Worm (Caenorhabditis elegans) whole organism, L1 larva: ENCODE results near the gene K07C5.2.
A peak's percentile ranks its signal among the peaks of the same experiment; 100 is the strongest.

ENCODE experiments used
- C16A3.4 ChIP-seq: fragments of 150-350 bp; optimal IDR thresholded peaks from 2 replicates; lab custom pipeline; 2014; ENCODE audit warnings: missing biosample characterization, missing genetic modification characterization
- Y116A8C.19 ChIP-seq: sonication (generic microtip); optimal IDR thresholded peaks from 2 replicates; lab custom pipeline; 2016; ENCODE audit warnings: missing compliant biosample characterization, missing genetic modification characterization, borderline replicate concordance
- aha-1 ChIP-seq: fragments of 150-350 bp; optimal IDR thresholded peaks from 2 replicates; lab custom pipeline; 2014; ENCODE audit warnings: missing biosample characterization, missing genetic modification characterization
- alr-1 ChIP-seq: fragments of 200-800 bp; sonication (Bioruptor generic); optimal IDR thresholded peaks from 2 replicates; lab custom pipeline; 2018; ENCODE audit warnings: borderline replicate concordance, mild to moderate bottlenecking, missing genetic modification characterization, missing compliant biosample characterization
- ama-1 ChIP-seq: fragments of 150-350 bp; optimal IDR thresholded peaks from 2 replicates; lab custom pipeline; 2014
- blmp-1 ChIP-seq: fragments of 150-350 bp; optimal IDR thresholded peaks from 2 replicates; lab custom pipeline; 2014; ENCODE audit warnings: missing biosample characterization, missing genetic modification characterization
- ceh-63 ChIP-seq: fragments of 200-800 bp; sonication (Bioruptor generic); optimal IDR thresholded peaks from 2 replicates; lab custom pipeline; 2018; ENCODE audit warnings: mild to moderate bottlenecking, missing genetic modification characterization, missing compliant biosample characterization
- ceh-8 ChIP-seq: fragments of 200-800 bp; sonication (Bioruptor generic); optimal IDR thresholded peaks from 2 replicates; lab custom pipeline; 2018; ENCODE audit warnings: mild to moderate bottlenecking, missing genetic modification characterization, moderate library complexity, missing compliant biosample characterization
- ceh-88 ChIP-seq: fragments of 200-800 bp; sonication (Bioruptor generic); IDR thresholded peaks from 2 replicates; pipeline ENCODE4 v1.3.6; 2022; ENCODE audit warnings: missing genetic modification characterization, missing compliant biosample characterization
- ceh-90 ChIP-seq: sonication (generic microtip); optimal IDR thresholded peaks from 2 replicates; lab custom pipeline; 2016; ENCODE audit warnings: missing genetic modification characterization, missing compliant biosample characterization
- ces-1 ChIP-seq: fragments of 150-350 bp; optimal IDR thresholded peaks from 2 replicates; lab custom pipeline; 2014; ENCODE audit warnings: missing biosample characterization, missing genetic modification reagents, missing genetic modification characterization
- dpl-1 ChIP-seq, 3 experiments: fragments of 150-350 bp in 2 of 3; sonication (generic microtip) in 1 of 3; optimal IDR thresholded peaks; 2 replicates each; lab custom pipeline; 2014 to 2017; ENCODE audit warnings: missing biosample characterization in 3 of 3, missing genetic modification characterization in 3 of 3, missing genetic modification reagents in 3 of 3
- efl-1 ChIP-seq, 4 experiments: fragments of 150-350 bp; optimal IDR thresholded peaks in 3 of 4; peaks in 1 of 4; 1 replicate in 1 of 4; 2 replicates in 3 of 4; lab custom pipeline; 2014; ENCODE audit warnings: missing biosample characterization in 2 of 4, missing genetic modification characterization in 2 of 4, missing genetic modification reagents in 2 of 4
- egl-13 ChIP-seq: sonication (generic microtip); optimal IDR thresholded peaks from 2 replicates; lab custom pipeline; 2016; ENCODE audit warnings: missing genotype, missing genetic modification reagents, missing genetic modification characterization, missing compliant biosample characterization
- elt-2 ChIP-seq: sonication (generic microtip); optimal IDR thresholded peaks from 2 replicates; lab custom pipeline; 2016; ENCODE audit warnings: missing genetic modification characterization, mild to moderate bottlenecking, inconsistent platforms, missing compliant biosample characterization, missing genetic modification reagents
- elt-3 ChIP-seq, 6 experiments: fragments of 150-350 bp in 1 of 6; sonication (generic microtip); optimal IDR thresholded peaks; 2 replicates each; lab custom pipeline; 2017 to 2018; ENCODE audit warnings: missing biosample characterization in 6 of 6, missing genetic modification characterization in 6 of 6, inconsistent platforms in 1 of 6
- fkh-4 ChIP-seq: sonication (generic microtip); optimal IDR thresholded peaks from 2 replicates; lab custom pipeline; 2016; ENCODE audit warnings: missing compliant biosample characterization, missing genetic modification characterization, borderline replicate concordance
- grh-1 ChIP-seq: fragments of 200-800 bp; sonication (Bioruptor generic); IDR thresholded peaks from 2 replicates; pipeline ENCODE4 v1.3.6; 2022; ENCODE audit warnings: missing genetic modification reagents, missing genetic modification characterization, missing compliant biosample characterization
- hlh-17 ChIP-seq: fragments of 200-800 bp; sonication (Bioruptor generic); optimal IDR thresholded peaks from 2 replicates; lab custom pipeline; 2018; ENCODE audit warnings: missing genetic modification characterization, mild to moderate bottlenecking, missing compliant biosample characterization, moderate library complexity, borderline replicate concordance
- hlh-4 ChIP-seq: sonication (generic microtip); optimal IDR thresholded peaks from 2 replicates; lab custom pipeline; 2016; ENCODE audit warnings: mild to moderate bottlenecking, missing genetic modification characterization, missing compliant biosample characterization
- hpl-2 ChIP-seq: fragments of 150-350 bp; optimal IDR thresholded peaks from 2 replicates; lab custom pipeline; 2014; ENCODE audit warnings: missing biosample characterization, missing genetic modification reagents, missing genetic modification characterization
- irx-1 ChIP-seq: sonication (generic microtip); optimal IDR thresholded peaks from 2 replicates; lab custom pipeline; 2016; ENCODE audit warnings: missing genetic modification characterization, missing compliant biosample characterization
- lin-14 ChIP-seq: fragments of 200-800 bp; sonication (Bioruptor generic); optimal IDR thresholded peaks from 2 replicates; lab custom pipeline; 2018; ENCODE audit warnings: mild to moderate bottlenecking, missing genetic modification characterization, moderate library complexity, missing compliant biosample characterization
- lin-15B ChIP-seq: fragments of 150-350 bp; sonication (generic microtip); optimal IDR thresholded peaks from 3 replicates; lab custom pipeline; 2014; ENCODE audit warnings: missing biosample characterization, missing genetic modification characterization
- lin-35 ChIP-seq, 2 experiments: fragments of 150-350 bp; optimal IDR thresholded peaks; 2 replicates each; lab custom pipeline; 2014; ENCODE audit warnings: missing biosample characterization in 2 of 2, missing genetic modification characterization in 2 of 2, missing genetic modification reagents in 2 of 2
- lin-39 ChIP-seq: fragments of 150-350 bp; optimal IDR thresholded peaks from 2 replicates; lab custom pipeline; 2014; ENCODE audit warnings: missing biosample characterization, missing genetic modification reagents, missing genetic modification characterization
- lir-3 ChIP-seq: sonication (generic microtip); optimal IDR thresholded peaks from 2 replicates; lab custom pipeline; 2016; ENCODE audit warnings: mild to moderate bottlenecking, missing genetic modification characterization, moderate library complexity, missing compliant biosample characterization; ENCODE audit not compliant: poor library complexity
- lsy-2 ChIP-seq, 2 experiments: fragments of 150-350 bp; optimal IDR thresholded peaks; 2 replicates each; lab custom pipeline; 2014; ENCODE audit warnings: missing biosample characterization in 2 of 2, missing genetic modification characterization in 2 of 2
- mab-9 ChIP-seq: fragments of 200-800 bp; sonication (Bioruptor generic); IDR thresholded peaks from 2 replicates; pipeline ENCODE4 v1.3.6; 2022; ENCODE audit warnings: missing genetic modification reagents, missing genetic modification characterization, missing compliant biosample characterization
- mdl-1 ChIP-seq, 2 experiments: fragments of 150-350 bp; optimal IDR thresholded peaks; 2 replicates each; lab custom pipeline; 2014 to 2017; ENCODE audit warnings: missing biosample characterization in 2 of 2, missing genetic modification characterization in 2 of 2, inconsistent platforms in 1 of 2
- nhr-11 ChIP-seq: fragments of 150-350 bp; optimal IDR thresholded peaks from 2 replicates; lab custom pipeline; 2014; ENCODE audit warnings: missing biosample characterization, missing genetic modification characterization
- nhr-20 ChIP-seq: sonication (generic microtip); optimal IDR thresholded peaks from 2 replicates; lab custom pipeline; 2016; ENCODE audit warnings: mild to moderate bottlenecking, missing genetic modification characterization, missing compliant biosample characterization
- nhr-237 ChIP-seq: fragments of 150-350 bp; optimal IDR thresholded peaks from 2 replicates; lab custom pipeline; 2014; ENCODE audit warnings: missing biosample characterization, missing genetic modification characterization
- nhr-47 ChIP-seq: sonication (generic microtip); optimal IDR thresholded peaks from 2 replicates; lab custom pipeline; 2016; ENCODE audit warnings: mild to moderate bottlenecking, missing genetic modification characterization, moderate library complexity, missing compliant biosample characterization
- nhr-76 ChIP-seq: sonication (generic microtip); optimal IDR thresholded peaks from 2 replicates; lab custom pipeline; 2017; ENCODE audit warnings: missing biosample characterization, missing genetic modification characterization
- nhr-84 ChIP-seq: sonication (generic microtip); optimal IDR thresholded peaks from 2 replicates; lab custom pipeline; 2017; ENCODE audit warnings: missing biosample characterization, missing genetic modification characterization
- nhr-85 ChIP-seq: sonication (generic microtip); peaks from one replicate; lab custom pipeline; 2016; ENCODE audit warnings: missing genetic modification characterization, inconsistent platforms, missing compliant biosample characterization
- nhr-90 ChIP-seq: sonication (generic microtip); optimal IDR thresholded peaks from 2 replicates; lab custom pipeline; 2016; ENCODE audit warnings: mild to moderate bottlenecking, missing genetic modification characterization, missing compliant biosample characterization; ENCODE audit not compliant: poor library complexity
- pag-3 ChIP-seq: sonication (generic microtip); optimal IDR thresholded peaks from 2 replicates; lab custom pipeline; 2017; ENCODE audit warnings: missing genetic modification characterization, mild to moderate bottlenecking, missing compliant biosample characterization, antibody characterized with exemption, borderline replicate concordance; ENCODE audit not compliant: insufficient read depth
- rnt-1 ChIP-seq: sonication (generic microtip); optimal IDR thresholded peaks from 2 replicates; lab custom pipeline; 2016; ENCODE audit warnings: mild to moderate bottlenecking, missing genetic modification characterization, moderate library complexity, missing compliant biosample characterization
- skn-1 ChIP-seq: fragments of 150-350 bp; optimal IDR thresholded peaks from 2 replicates; lab custom pipeline; 2014; ENCODE audit warnings: missing biosample characterization, missing genetic modification characterization
- snpc-4 ChIP-seq: fragments of 150-350 bp; optimal IDR thresholded peaks from 2 replicates; lab custom pipeline; 2014; ENCODE audit warnings: missing biosample characterization, missing genetic modification characterization
- sox-4 ChIP-seq: sonication (generic microtip); optimal IDR thresholded peaks from 2 replicates; lab custom pipeline; 2016; ENCODE audit warnings: missing genetic modification characterization, missing compliant biosample characterization
- sup-37 ChIP-seq: fragments of 200-800 bp; sonication (Bioruptor generic); optimal IDR thresholded peaks from 2 replicates; lab custom pipeline; 2018; ENCODE audit warnings: mild to moderate bottlenecking, missing genetic modification characterization, missing compliant biosample characterization
- swsn-7 ChIP-seq: sonication (generic microtip); optimal IDR thresholded peaks from 2 replicates; lab custom pipeline; 2016; ENCODE audit warnings: missing genetic modification characterization, missing compliant biosample characterization
- tbx-2 ChIP-seq: sonication (generic microtip); optimal IDR thresholded peaks from 2 replicates; lab custom pipeline; 2016; ENCODE audit warnings: missing genetic modification characterization, missing compliant biosample characterization
- unc-130 ChIP-seq: fragments of 150-350 bp; optimal IDR thresholded peaks from 2 replicates; lab custom pipeline; 2017; ENCODE audit warnings: missing biosample characterization, missing genetic modification characterization, inconsistent platforms
- unc-62 ChIP-seq: fragments of 150-350 bp; optimal IDR thresholded peaks from 2 replicates; lab custom pipeline; 2014; ENCODE audit warnings: missing biosample characterization, missing genetic modification reagents, missing genetic modification characterization
- unc-98 ChIP-seq: fragments of 200-800 bp; sonication (Bioruptor generic); IDR thresholded peaks from 2 replicates; pipeline ENCODE4 v1.3.6; 2022; ENCODE audit warnings: missing genetic modification characterization, missing compliant biosample characterization
- ztf-4 ChIP-seq: fragments of 150-350 bp; optimal IDR thresholded peaks from 2 replicates; lab custom pipeline; 2014; ENCODE audit warnings: missing biosample characterization, missing genetic modification characterization

Gene K07C5.2

ce11 chrV:10368256-10368655 lies 29.0 kb downstream of the K07C5.2 start, which contains the start of gene sri-20:
TSS of gene sri-20 (plus strand) at chrV:10368556.
- TF ChIP-seq efl-1 (optimal IDR thresholded peaks at IDR 0.05; lab: Kevin White, UChicago) (no peak), efl-1 (GFP tag; optimal IDR thresholded peaks at IDR 0.05 in 1 of 2; lab: Kevin White, UChicago) (peak in 1 of 2 experiments; percentile 75), irx-1 (tag; lab: Kevin White, UChicago) (no peak)

DNA sequence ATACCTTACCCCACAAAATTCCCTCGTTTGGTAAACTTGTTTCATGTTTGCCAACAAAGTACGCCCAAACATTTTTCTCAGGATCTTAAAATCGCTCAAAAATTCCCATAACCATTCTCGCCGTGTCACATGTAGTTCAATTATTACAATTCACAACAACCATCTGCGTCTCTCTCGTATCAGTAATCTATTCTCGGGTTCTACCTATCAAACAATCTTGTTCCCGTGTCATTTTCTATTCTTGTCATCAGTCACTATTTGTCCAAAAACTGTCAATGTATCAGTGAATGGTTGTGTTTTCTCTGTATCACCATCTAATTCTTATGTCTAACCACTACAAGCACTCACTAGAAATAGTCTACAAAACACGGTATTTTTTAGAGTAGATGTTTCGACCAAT lies 31.9 kb downstream of the K07C5.2 start:
- TF ChIP-seq ces-1 (GFP tag; lab: Kevin White, UChicago): no peak
- no peak for TF ChIP-seq skn-1 (tag; lab: Kevin White, UChicago)
- no peak for TF ChIP-seq mab-9 (GFP tag; lab: Robert Waterston, UW)
- TF ChIP-seq nhr-84 (tag; lab: Kevin White, UChicago): no peak
- TF ChIP-seq lsy-2 (tag; optimal IDR thresholded peaks at IDR 0.05; lab: Kevin White, UChicago): no peak
- peak; percentile 68 for TF ChIP-seq lin-14 (GFP tag; lab: Kevin White, UChicago)
- TF ChIP-seq ceh-63 (GFP tag; lab: Kevin White, UChicago): no peak
- no peak for TF ChIP-seq lin-15B (tag; lab: Kevin White, UChicago)
- TF ChIP-seq nhr-11 (tag; lab: Kevin White, UChicago): no peak
- no peak for TF ChIP-seq unc-98
- no peak for TF ChIP-seq sup-37
- TF ChIP-seq ceh-8 (GFP tag; lab: Kevin White, UChicago): no peak
- TF ChIP-seq nhr-85 (tag; lab: Kevin White, UChicago): peak; percentile 76
- TF ChIP-seq nhr-20 (tag; lab: Kevin White, UChicago): peak; percentile 72
- TF ChIP-seq unc-62 (GFP tag; lab: Kevin White, UChicago): no peak
- no peak for TF ChIP-seq hpl-2 (GFP tag; lab: Kevin White, UChicago)
- no peak for TF ChIP-seq swsn-7 (tag; lab: Kevin White, UChicago)
- TF ChIP-seq ceh-88 (GFP tag; lab: Robert Waterston, UW): no peak
- no peak for TF ChIP-seq egl-13 (tag; lab: Kevin White, UChicago)
- no peak for TF ChIP-seq pag-3
- no peak for TF ChIP-seq unc-130 (tag; lab: Kevin White, UChicago)
- peak; percentile 51 for TF ChIP-seq blmp-1 (tag; lab: Kevin White, UChicago)
- TF ChIP-seq nhr-76 (tag; lab: Kevin White, UChicago): no peak
- TF ChIP-seq elt-2 (tag; lab: Kevin White, UChicago): peak; percentile 76
- no peak for TF ChIP-seq Y116A8C.19
- no peak for TF ChIP-seq rnt-1 (tag; lab: Kevin White, UChicago)
- peak; percentile 48 for TF ChIP-seq tbx-2
- TF ChIP-seq nhr-90 (tag; lab: Kevin White, UChicago): peak; percentile 14
- no peak for TF ChIP-seq hlh-4
- no peak for TF ChIP-seq hlh-17 (GFP tag; lab: Kevin White, UChicago)
- no peak for TF ChIP-seq dpl-1 (GFP tag; optimal IDR thresholded peaks at IDR 0.05; lab: Kevin White, UChicago)
- peak in 2 of 6 experiments; percentile 31 to 37 for TF ChIP-seq elt-3 (tag; optimal IDR thresholded peaks at IDR 0.05; lab: Kevin White, UChicago)
- TF ChIP-seq lin-35 (GFP tag; optimal IDR thresholded peaks at IDR 0.05; lab: Kevin White, UChicago): peak in 1 of 2 experiments; percentile 73
- TF ChIP-seq sox-4 (tag; lab: Kevin White, UChicago): no peak
- TF ChIP-seq nhr-237 (tag; lab: Kevin White, UChicago): no peak
- TF ChIP-seq C16A3.4 (tag; lab: Kevin White, UChicago): peak; percentile 5
- TF ChIP-seq irx-1 (tag; lab: Kevin White, UChicago): no peak
- TF ChIP-seq lir-3 (tag; lab: Kevin White, UChicago): no peak
- TF ChIP-seq lin-39 (tag; lab: Kevin White, UChicago): no peak
- no peak for TF ChIP-seq snpc-4
- no peak for TF ChIP-seq alr-1
- TF ChIP-seq ceh-90 (tag; lab: Kevin White, UChicago): no peak
- no peak for TF ChIP-seq ztf-4 (tag; lab: Kevin White, UChicago)
- TF ChIP-seq aha-1 (tag; lab: Kevin White, UChicago): no peak
- TF ChIP-seq nhr-47 (tag; lab: Kevin White, UChicago): no peak
- TF ChIP-seq ama-1: no peak
- no peak for TF ChIP-seq grh-1 (GFP tag; lab: Robert Waterston, UW)
- TF ChIP-seq fkh-4 (tag; lab: Kevin White, UChicago): no peak
- peak in 1 of 2 experiments; percentile 23 for TF ChIP-seq mdl-1 (tag; optimal IDR thresholded peaks at IDR 0.05; lab: Kevin White, UChicago)
